Fruit fly (Drosophila melanogaster) whole organism, embryonic: ENCODE measurements around the gene Vha68-1.

Experiments
- Atf3 ChIP-seq: fragments of 200-800 bp; sonication (Bioruptor generic); optimal IDR thresholded peaks from 3 replicates; lab custom pipeline; 2016; ENCODE audit warnings: missing biosample characterization, missing genetic modification characterization
- Bgb ChIP-seq: fragments of 200-800 bp; sonication (Bioruptor generic); IDR thresholded peaks from 2 replicates; pipeline ENCODE4 v1.3.6; 2022; ENCODE audit warnings: missing biosample characterization, missing genetic modification characterization; ENCODE audit not compliant: partially characterized antibody
- CG1024 ChIP-seq: fragments of 200-800 bp; sonication (Bioruptor generic); IDR thresholded peaks from 2 replicates; pipeline ENCODE4 v1.3.6; 2022; ENCODE audit warnings: missing biosample characterization, missing genetic modification characterization
- CG10543 ChIP-seq: fragments of 200-800 bp; sonication (Bioruptor generic); optimal IDR thresholded peaks from 3 replicates; lab custom pipeline; 2017; ENCODE audit warnings: missing biosample characterization, mild to moderate bottlenecking, missing genetic modification characterization, moderate library complexity
- CG12659 ChIP-seq: fragments of 200-800 bp; sonication (Bioruptor generic); optimal IDR thresholded peaks from 3 replicates; lab custom pipeline; 2017; ENCODE audit warnings: mild to moderate bottlenecking, missing biosample characterization, missing genetic modification reagents, missing genetic modification characterization
- CG13287 ChIP-seq: fragments of 200-800 bp; sonication (Bioruptor generic); IDR thresholded peaks from 2 replicates; pipeline ENCODE4 v1.3.6; 2022; ENCODE audit warnings: missing biosample characterization, missing genetic modification characterization; ENCODE audit not compliant: partially characterized antibody
- CG13624 ChIP-seq: fragments of 200-800 bp; sonication (Bioruptor generic); optimal IDR thresholded peaks from 2 replicates; lab custom pipeline; 2016; ENCODE audit warnings: missing biosample characterization, missing genetic modification characterization
- CG15696 ChIP-seq: fragments of 200-800 bp; sonication (Bioruptor generic); optimal IDR thresholded peaks from 2 replicates; lab custom pipeline; 2019; ENCODE audit warnings: missing biosample characterization, mild to moderate bottlenecking, missing genetic modification characterization, moderate library complexity
- CG16813 ChIP-seq: fragments of 200-800 bp; sonication (Bioruptor generic); IDR thresholded peaks from 3 replicates; pipeline ENCODE4 v1.3.6; 2022; ENCODE audit warnings: missing biosample characterization, missing genetic modification characterization; ENCODE audit not compliant: partially characterized antibody
- CG18476 ChIP-seq: fragments of 200-800 bp; sonication (Bioruptor generic); optimal IDR thresholded peaks from 2 replicates; lab custom pipeline; 2016; ENCODE audit warnings: missing biosample characterization, mild to moderate bottlenecking, missing genetic modification characterization
- CG2120 ChIP-seq: fragments of 200-800 bp; sonication (Bioruptor generic); optimal IDR thresholded peaks from 3 replicates; lab custom pipeline; 2016; ENCODE audit warnings: missing biosample characterization, missing genetic modification characterization
- CG2712 ChIP-seq: fragments of 200-800 bp; optimal IDR thresholded peaks from 3 replicates; lab custom pipeline; 2019; ENCODE audit warnings: missing biosample characterization, mild to moderate bottlenecking, missing genetic modification characterization, moderate library complexity
- CG2889 ChIP-seq: fragments of 200-800 bp; sonication (Bioruptor generic); IDR thresholded peaks from 3 replicates; pipeline ENCODE4 v1.3.6; 2022; ENCODE audit warnings: missing biosample characterization, missing genetic modification characterization
- CG3163 ChIP-seq: fragments of 200-800 bp; sonication (Bioruptor generic); optimal IDR thresholded peaks from 3 replicates; lab custom pipeline; 2016; ENCODE audit warnings: missing biosample characterization, missing genetic modification characterization
- CG3281 ChIP-seq: fragments of 200-800 bp; sonication (Bioruptor generic); optimal IDR thresholded peaks from 3 replicates; lab custom pipeline; 2017; ENCODE audit warnings: missing biosample characterization, mild to moderate bottlenecking, missing genetic modification characterization
- CG9932 ChIP-seq: fragments of 200-800 bp; sonication (Bioruptor generic); IDR thresholded peaks from 2 replicates; pipeline ENCODE4 v1.3.6; 2022; ENCODE audit warnings: missing biosample characterization, missing genetic modification characterization
- Chrac-16 ChIP-seq: fragments of 200-800 bp; sonication (Bioruptor generic); optimal IDR thresholded peaks from 3 replicates; lab custom pipeline; 2016; ENCODE audit warnings: missing biosample characterization, missing genetic modification characterization
- CrebB ChIP-seq: fragments of 200-800 bp; sonication (Bioruptor generic); optimal IDR thresholded peaks from 3 replicates; lab custom pipeline; 2018; ENCODE audit warnings: missing biosample characterization, mild to moderate bottlenecking, missing genetic modification characterization
- Dfd ChIP-seq, 2 experiments: fragments of >200 bp; optimal IDR thresholded peaks; 2 replicates each; lab custom pipeline; 2017; ENCODE audit warnings: missing biosample characterization in 2 of 2, missing genetic modification characterization in 2 of 2
- Dref ChIP-seq: fragments of 200-800 bp; sonication (Bioruptor generic); IDR thresholded peaks from 2 replicates; pipeline ENCODE4 v1.3.6; 2022; ENCODE audit warnings: missing biosample characterization, missing genetic modification characterization
- Hr78 ChIP-seq, 2 experiments: fragments of 200-800 bp in 1 of 2; fragments of >200 bp in 1 of 2; sonication (Bioruptor generic) in 1 of 2; optimal IDR thresholded peaks; 2 replicates each; lab custom pipeline; 2017 to 2019; ENCODE audit warnings: missing biosample characterization in 2 of 2, missing genetic modification characterization in 2 of 2, mild to moderate bottlenecking in 1 of 2, moderate library complexity in 1 of 2
- Lhr ChIP-seq: fragments of 200-800 bp; sonication (Bioruptor generic); optimal IDR thresholded peaks from 3 replicates; lab custom pipeline; 2017; ENCODE audit warnings: mild to moderate bottlenecking, missing biosample characterization, missing genetic modification reagents, missing genetic modification characterization
- Lim3 ChIP-seq: fragments of 200-800 bp; sonication (Bioruptor generic); IDR thresholded peaks from 2 replicates; pipeline ENCODE4 v1.3.6; 2022; ENCODE audit warnings: missing biosample characterization, missing genetic modification characterization
- MESR4 ChIP-seq: fragments of 200-800 bp; sonication (Bioruptor generic); optimal IDR thresholded peaks from 2 replicates; lab custom pipeline; 2018; ENCODE audit warnings: missing biosample characterization, mild to moderate bottlenecking, missing genetic modification characterization, moderate library complexity
- Med ChIP-seq: fragments of 200-800 bp; sonication (Bioruptor generic); peaks from one replicate; lab custom pipeline; 2016; ENCODE audit warnings: missing biosample characterization, missing genetic modification characterization, mild to moderate bottlenecking, inconsistent platforms, moderate library complexity
- NK7.1 ChIP-seq: fragments of 200-800 bp; sonication (Bioruptor generic); optimal IDR thresholded peaks from 3 replicates; lab custom pipeline; 2016; ENCODE audit warnings: missing biosample characterization, missing genetic modification characterization
- Nf-YC ChIP-seq: fragments of 200-800 bp; optimal IDR thresholded peaks from 3 replicates; lab custom pipeline; 2019; ENCODE audit warnings: missing biosample characterization, mild to moderate bottlenecking, missing genetic modification characterization, moderate library complexity
- Tbp ChIP-seq: fragments of >200 bp; optimal IDR thresholded peaks from 2 replicates; lab custom pipeline; 2018; ENCODE audit warnings: missing biosample characterization, missing genetic modification characterization
- amos ChIP-seq: fragments of 200-800 bp; sonication (Bioruptor generic); IDR thresholded peaks from 2 replicates; pipeline ENCODE4 v1.3.6; 2022; ENCODE audit warnings: missing biosample characterization, missing genetic modification characterization; ENCODE audit not compliant: partially characterized antibody
- ap ChIP-seq: fragments of 200-800 bp; sonication (Bioruptor generic); IDR thresholded peaks from 2 replicates; pipeline ENCODE4 v1.3.6; 2022; ENCODE audit warnings: missing biosample characterization, missing genetic modification characterization
- ara ChIP-seq: fragments of 200-800 bp; sonication (Bioruptor generic); IDR thresholded peaks from 2 replicates; pipeline ENCODE4 v1.3.6; 2022; ENCODE audit warnings: missing biosample characterization, missing genetic modification characterization
- ci ChIP-seq: fragments of 200-800 bp; sonication (Bioruptor generic); IDR thresholded peaks from 3 replicates; pipeline ENCODE4 v1.3.6; 2022; ENCODE audit warnings: missing biosample characterization, missing genetic modification characterization
- corto ChIP-seq: fragments of 200-800 bp; sonication (Bioruptor generic); optimal IDR thresholded peaks from 2 replicates; lab custom pipeline; 2016; ENCODE audit warnings: missing biosample characterization, mild to moderate bottlenecking, missing genetic modification characterization, moderate library complexity
- da ChIP-seq: fragments of 200-800 bp; sonication (Bioruptor generic); optimal IDR thresholded peaks from 2 replicates; lab custom pipeline; 2016; ENCODE audit warnings: missing biosample characterization, missing genetic modification characterization
- dm ChIP-seq: fragments of 200-800 bp; sonication (Bioruptor generic); optimal IDR thresholded peaks from 3 replicates; lab custom pipeline; 2016; ENCODE audit warnings: missing biosample characterization, missing genetic modification characterization
- dpn ChIP-seq, 2 experiments: fragments of 200-800 bp; sonication (Bioruptor generic); optimal IDR thresholded peaks; 3 replicates each; lab custom pipeline; 2016; ENCODE audit warnings: missing biosample characterization in 2 of 2, missing genetic modification characterization in 2 of 2
- dysf ChIP-seq: fragments of 200-800 bp; sonication (Bioruptor generic); IDR thresholded peaks from 3 replicates; pipeline ENCODE4 v1.3.6; 2022; ENCODE audit warnings: missing biosample characterization, missing genetic modification characterization
- fd64A ChIP-seq: fragments of 200-800 bp; sonication (Bioruptor generic); optimal IDR thresholded peaks from 3 replicates; lab custom pipeline; 2018; ENCODE audit warnings: missing biosample characterization, mild to moderate bottlenecking, missing genetic modification characterization
- fu2 ChIP-seq: fragments of 200-800 bp; sonication (Bioruptor generic); optimal IDR thresholded peaks from 2 replicates; lab custom pipeline; 2016; ENCODE audit warnings: missing biosample characterization, missing genetic modification characterization
- hkb ChIP-seq, 2 experiments: fragments of 200-800 bp in 1 of 2; fragments of >200 bp in 1 of 2; sonication (Bioruptor generic) in 1 of 2; IDR thresholded peaks in 1 of 2; optimal IDR thresholded peaks in 1 of 2; 2 replicates each; pipeline versions ENCODE4 v1.3.6 to Lab custom; 2017 to 2022; ENCODE audit warnings: missing biosample characterization in 1 of 2, missing genetic modification characterization in 1 of 2
- lola ChIP-seq, 3 experiments: fragments of >200 bp in 2 of 3; fragments of 200-800 bp in 1 of 3; sonication (Bioruptor generic) in 1 of 3; optimal IDR thresholded peaks; 2 replicates each; lab custom pipeline; 2017 to 2019; ENCODE audit warnings: missing biosample characterization in 3 of 3, missing genetic modification characterization in 3 of 3, mild to moderate bottlenecking in 1 of 3, moderate library complexity in 1 of 3
- org-1 ChIP-seq: fragments of 200-800 bp; sonication (Bioruptor generic); optimal IDR thresholded peaks from 2 replicates; lab custom pipeline; 2017; ENCODE audit warnings: missing biosample characterization, missing genetic modification characterization
- pfk ChIP-seq: fragments of 200-800 bp; sonication (Bioruptor generic); optimal IDR thresholded peaks from 2 replicates; lab custom pipeline; 2018; ENCODE audit warnings: missing biosample characterization, mild to moderate bottlenecking, missing genetic modification characterization, moderate library complexity
- pzg ChIP-seq: fragments of 200-800 bp; sonication (Bioruptor generic); optimal IDR thresholded peaks from 3 replicates; lab custom pipeline; 2018; ENCODE audit warnings: missing biosample characterization, mild to moderate bottlenecking, missing genetic modification characterization, moderate library complexity
- rib ChIP-seq: fragments of 200-800 bp; sonication (Bioruptor generic); IDR thresholded peaks from 2 replicates; pipeline ENCODE4 v1.3.6; 2022; ENCODE audit warnings: missing biosample characterization, missing genetic modification characterization
- row ChIP-seq: fragments of 200-800 bp; sonication (Bioruptor generic); IDR thresholded peaks from 3 replicates; pipeline ENCODE4 v1.3.6; 2022; ENCODE audit warnings: missing biosample characterization, missing genetic modification characterization
- vfl ChIP-seq: fragments of 200-800 bp; sonication (Bioruptor generic); optimal IDR thresholded peaks from 2 replicates; lab custom pipeline; 2016; ENCODE audit warnings: missing biosample characterization, missing genetic modification characterization
- vvl ChIP-seq: fragments of 200-800 bp; sonication (Bioruptor generic); IDR thresholded peaks from 2 replicates; pipeline ENCODE4 v1.3.6; 2022; ENCODE audit warnings: missing biosample characterization, missing genetic modification characterization
- zen2 ChIP-seq: fragments of 200-800 bp; sonication (Bioruptor generic); IDR thresholded peaks from 3 replicates; pipeline ENCODE4 v1.3.6; 2022; ENCODE audit warnings: missing biosample characterization, missing genetic modification characterization; ENCODE audit not compliant: partially characterized antibody

Gene Vha68-1

DNA sequence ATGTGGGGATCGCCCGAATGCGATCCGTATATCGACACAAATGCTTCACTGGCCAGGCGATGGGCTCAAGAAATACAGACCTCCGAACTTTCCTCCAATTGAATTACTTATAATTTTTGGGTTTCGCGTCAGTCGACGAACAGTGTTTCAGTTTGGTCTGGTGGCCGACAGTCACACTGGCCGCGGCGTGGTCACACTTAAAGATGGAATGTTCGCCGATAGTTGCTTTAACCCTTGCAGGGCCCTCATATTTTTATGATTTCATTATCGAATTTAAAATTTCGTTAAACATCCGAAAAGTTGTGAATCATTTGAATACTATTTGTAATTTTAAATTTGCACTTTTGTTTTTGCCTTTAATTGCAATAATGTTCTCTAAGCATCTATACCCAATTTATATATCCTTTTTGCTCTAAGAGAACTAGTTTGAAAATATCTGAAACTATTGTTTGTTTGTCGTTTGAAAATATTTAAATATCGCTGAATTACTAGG lies 15.1 kb upstream of the Vha68-1 start, which contains the start of gene Ube4B (continued):
- TF ChIP-seq Nf-YC (peak; percentile 81), ci (peak; percentile 67; the same call in 1 of the 3 replicates), CG13287 (GFP tag; lab: Robert Waterston, UW) (peak; percentile 88), Atf3 (GFP tag; lab: Kevin White, UChicago) (peak; percentile 55), CG3281 (GFP tag; lab: Kevin White, UChicago) (no peak), hkb (optimal IDR thresholded peaks at IDR 0.05; lab: Kevin White, UChicago) (no peak), hkb (GFP tag; IDR thresholded peaks at IDR 0.05; lab: Robert Waterston, UW) (peak; percentile 43; the same call in 1 of the 2 replicates), Med (GFP tag; lab: Kevin White, UChicago) (peak; percentile 97), vfl (peak; percentile 52), Hr78 (GFP tag; optimal IDR thresholded peaks at IDR 0.05; lab: Kevin White, UChicago) (no peak), CG10543 (GFP tag; lab: Kevin White, UChicago) (peak; percentile 69), fd64A (GFP tag; lab: Kevin White, UChicago) (no peak), row (GFP tag; lab: Robert Waterston, UW) (peak; percentile 97), Dref (GFP tag; lab: Robert Waterston, UW) (peak; percentile 59), MESR4 (peak; percentile 88), CG15696 (tag; lab: Kevin White, UChicago) (peak; percentile 54), rib (peak; percentile 52; the same call in 1 of the 2 replicates), dm (GFP tag; lab: Kevin White, UChicago) (peak; percentile 59), zen2 (peak; percentile 47; the same call in 1 of the 3 replicates), pfk (peak; percentile 50), NK7.1 (GFP tag; lab: Kevin White, UChicago) (peak; percentile 54), fu2 (peak; percentile 57), CG3163 (GFP tag; lab: Kevin White, UChicago) (peak; percentile 48), Lhr (GFP tag; lab: Kevin White, UChicago) (peak; percentile 64), dysf (peak; percentile 67; the same call in 2 of the 3 replicates), CG18476 (no peak), lola (GFP tag; optimal IDR thresholded peaks at IDR 0.05; lab: Kevin White, UChicago) (no peak), Chrac-16 (GFP tag; lab: Kevin White, UChicago) (peak; percentile 69), CG9932 (peak; percentile 97), CG1024 (GFP tag; lab: Robert Waterston, UW) (peak; percentile 58; the same call in 1 of the 2 replicates), ara (GFP tag; lab: Robert Waterston, UW) (peak; percentile 62), CG12659 (GFP tag; lab: Kevin White, UChicago) (peak; percentile 88), Tbp (GFP tag; lab: Kevin White, UChicago) (no peak), org-1 (GFP tag; lab: Kevin White, UChicago) (no peak), CG2120 (GFP tag; lab: Kevin White, UChicago) (peak; percentile 91), CG13624 (GFP tag; lab: Kevin White, UChicago) (peak; percentile 86), dpn (GFP tag; optimal IDR thresholded peaks at IDR 0.05; lab: Kevin White, UChicago) (peak in 1 of 2 experiments; percentile 82), CrebB (tag; lab: Kevin White, UChicago) (peak; percentile 46), pzg (GFP tag; lab: Kevin White, UChicago) (peak; percentile 94), corto (GFP tag; lab: Kevin White, UChicago) (no peak), da (peak; percentile 40), amos (GFP tag; lab: Robert Waterston, UW) (peak; percentile 90), Dfd (GFP tag; optimal IDR thresholded peaks at IDR 0.05; lab: Kevin White, UChicago) (no peak), CG2889 (0 out of 3 replicates have a peak, but pooled peaks have one; percentile 30), CG2712 (tag; lab: Kevin White, UChicago) (no peak), Bgb (peak; percentile 88), CG16813 (GFP tag; lab: Robert Waterston, UW) (peak; percentile 89), vvl (GFP tag; lab: Robert Waterston, UW) (peak; percentile 88), ap (GFP tag; lab: Robert Waterston, UW) (no peak), Lim3 (no peak)
